Worm (Caenorhabditis elegans) whole organism, L4 larva: ENCODE measurements around the gene R53.5.

Experiments used
- T20F7.1 ChIP-seq: fragments of 200-800 bp; sonication (Bioruptor generic); optimal IDR thresholded peaks from 2 replicates; lab custom pipeline; 2018; ENCODE audit warnings: mild to moderate bottlenecking, missing genetic modification characterization, missing compliant biosample characterization
- daf-19 ChIP-seq: fragments of 200-800 bp; sonication (Bioruptor generic); conservative IDR thresholded peaks from 2 replicates; pipeline ENCODE4 v1.3.6; 2022; ENCODE audit warnings: missing genetic modification characterization, missing compliant biosample characterization
- egl-27 ChIP-seq: sonication (generic microtip); optimal IDR thresholded peaks from 3 replicates; lab custom pipeline; 2017; ENCODE audit warnings: missing biosample characterization, missing genetic modification reagents, missing genetic modification characterization
- hlh-30 ChIP-seq: sonication (generic microtip); optimal IDR thresholded peaks from 2 replicates; lab custom pipeline; 2017; ENCODE audit warnings: antibody characterized with exemption, mild to moderate bottlenecking, missing genetic modification characterization, missing compliant biosample characterization; ENCODE audit not compliant: insufficient read depth
- lin-15B ChIP-seq: fragments of 150-350 bp; sonication (generic microtip); optimal IDR thresholded peaks from 3 replicates; lab custom pipeline; 2014; ENCODE audit warnings: missing biosample characterization, missing genetic modification characterization
- lsy-2 ChIP-seq, 2 experiments: fragments of 150-350 bp in 1 of 2; sonication (generic microtip) in 1 of 2; optimal IDR thresholded peaks; 2 replicates each; lab custom pipeline; 2014 to 2017; ENCODE audit warnings: missing biosample characterization in 2 of 2, missing genetic modification characterization in 2 of 2
- mdt-29 ChIP-seq: fragments of 200-800 bp; sonication (Bioruptor generic); IDR thresholded peaks from 2 replicates; pipeline ENCODE4 v1.3.6; 2022; ENCODE audit warnings: missing genetic modification reagents, missing genetic modification characterization, missing compliant biosample characterization
- nhr-237 ChIP-seq: sonication (generic microtip); optimal IDR thresholded peaks from 2 replicates; lab custom pipeline; 2017; ENCODE audit warnings: missing biosample characterization, missing genetic modification characterization
- skn-1 ChIP-seq: fragments of 150-350 bp; optimal IDR thresholded peaks from 2 replicates; lab custom pipeline; 2014; ENCODE audit warnings: missing biosample characterization, missing genetic modification characterization
- zag-1 ChIP-seq: fragments of 150-350 bp; optimal IDR thresholded peaks from 2 replicates; lab custom pipeline; 2014; ENCODE audit warnings: missing biosample characterization, missing genetic modification characterization
- ztf-11 ChIP-seq: fragments of 150-350 bp; optimal IDR thresholded peaks from 2 replicates; lab custom pipeline; 2014; ENCODE audit warnings: missing biosample characterization, missing genetic modification characterization

ce11 chrII:9943837-9944236 lies 26.5 kb downstream of the R53.5 start, which contains the start of gene flad-1:
- TF ChIP-seq hlh-30 (no peak), ztf-11 (tag; lab: Kevin White, UChicago) (no peak), lsy-2 (tag; optimal IDR thresholded peaks at IDR 0.05; lab: Kevin White, UChicago) (no peak), daf-19 (GFP tag; lab: Robert Waterston, UW) (no peak), skn-1 (tag; lab: Kevin White, UChicago) (no peak), zag-1 (no peak), lin-15B (no peak), mdt-29 (GFP tag; lab: Robert Waterston, UW) (no peak), T20F7.1 (GFP tag; lab: Kevin White, UChicago) (no peak), egl-27 (tag; lab: Kevin White, UChicago) (no peak), nhr-237 (tag; lab: Kevin White, UChicago) (no peak)
